Worm (Caenorhabditis elegans) whole organism, L4/young adult: ENCODE results near the gene grl-3.

Source experiments
- W03F9.2 ChIP-seq: fragments of 150-350 bp; optimal IDR thresholded peaks from 2 replicates; lab custom pipeline; 2014; ENCODE audit warnings: missing biosample characterization, missing genetic modification characterization
- dao-5 ChIP-seq: sonication (generic microtip); optimal IDR thresholded peaks from 2 replicates; lab custom pipeline; 2016; ENCODE audit warnings: missing genotype, missing genetic modification characterization, moderate library complexity, missing compliant biosample characterization
- him-1 ChIP-seq: sonication (generic microtip); optimal IDR thresholded peaks from 2 replicates; lab custom pipeline; 2016; ENCODE audit warnings: missing genotype, missing genetic modification reagents, missing genetic modification characterization, missing compliant biosample characterization

grl-3 gene

ce11 chrV:11410902-11411561 is at the start of gene grl-3, which contains the start of gene K03B8.8:
Gene grl-3 (plus strand): TSS chrV:11411511.
Gene K03B8.8 (minus strand): TSS chrV:11411002.
- TF ChIP-seq him-1 (tag; lab: Kevin White, UChicago), result no peak
- no peak for TF ChIP-seq W03F9.2 (tag; lab: Kevin White, UChicago)
- no peak for TF ChIP-seq dao-5 (tag; lab: Kevin White, UChicago)

ce11 chrV:11363575-11363974 is 47.7 kb upstream of the grl-3 start:
- TF ChIP-seq him-1 (tag; lab: Kevin White, UChicago) (no peak), dao-5 (tag; lab: Kevin White, UChicago) (no peak), W03F9.2 (tag; lab: Kevin White, UChicago) (no peak)

- TF ChIP-seq him-1 (tag; lab: Kevin White, UChicago) (no peak), dao-5 (tag; lab: Kevin White, UChicago) (no peak), W03F9.2 (tag; lab: Kevin White, UChicago) (no peak)
These were observed 45.2 kb upstream of the grl-3 start, which contains the start of gene dop-5 for ce11 chrV:11366129-11366528. Gene dop-5 (minus strand): TSS chrV:11366229.

ce11 chrV:11372284-11372878 is 38.9 kb upstream of the grl-3 start:
- TF ChIP-seq him-1 (tag; lab: Kevin White, UChicago), result no peak

ce11 chrV:11373918-11374317 is 37.4 kb upstream of the grl-3 start:
- no peak for TF ChIP-seq W03F9.2 (tag; lab: Kevin White, UChicago)

ce11 chrV:11375150-11375792 is 36.0 kb upstream of the grl-3 start, which contains the start of gene cnb-1:
Gene cnb-1 (plus strand): TSS chrV:11375742.
- no peak for TF ChIP-seq W03F9.2 (tag; lab: Kevin White, UChicago)
- no peak for TF ChIP-seq dao-5 (tag; lab: Kevin White, UChicago)
- TF ChIP-seq him-1 (tag; lab: Kevin White, UChicago), result peak; percentile 79

ce11 chrV:11379341-11379740 is 32.0 kb upstream of the grl-3 start:
- TF ChIP-seq him-1 (tag; lab: Kevin White, UChicago), result no peak
- no peak for TF ChIP-seq dao-5 (tag; lab: Kevin White, UChicago)
- no peak for TF ChIP-seq W03F9.2 (tag; lab: Kevin White, UChicago)

ce11 chrV:11380571-11380970 is 30.7 kb upstream of the grl-3 start:
- TF ChIP-seq dao-5 (tag; lab: Kevin White, UChicago) (no peak), him-1 (tag; lab: Kevin White, UChicago) (no peak), W03F9.2 (tag; lab: Kevin White, UChicago) (no peak)

ce11 chrV:11383032-11383431 is 28.3 kb upstream of the grl-3 start, which contains the start of gene F55C10.5:
Gene F55C10.5 (plus strand): TSS chrV:11383105.
- TF ChIP-seq W03F9.2 (tag; lab: Kevin White, UChicago) (no peak), dao-5 (tag; lab: Kevin White, UChicago) (no peak), him-1 (tag; lab: Kevin White, UChicago) (no peak)

- no peak for TF ChIP-seq him-1 (tag; lab: Kevin White, UChicago)
- no peak for TF ChIP-seq W03F9.2 (tag; lab: Kevin White, UChicago)
- no peak for TF ChIP-seq dao-5 (tag; lab: Kevin White, UChicago)
These were observed 26.3 kb upstream of the grl-3 start, which contains the start of gene col-154 for ce11 chrV:11385060-11385459. Gene col-154 (plus strand): TSS chrV:11385360.

ce11 chrV:11386428-11386827 is 24.9 kb upstream of the grl-3 start, which contains the start of gene F55C10.4:
Gene F55C10.4 (plus strand): TSS chrV:11386728.
- TF ChIP-seq him-1 (tag; lab: Kevin White, UChicago) (no peak), dao-5 (tag; lab: Kevin White, UChicago) (no peak), W03F9.2 (tag; lab: Kevin White, UChicago) (no peak)

- TF ChIP-seq him-1 (tag; lab: Kevin White, UChicago) (no peak), W03F9.2 (tag; lab: Kevin White, UChicago) (no peak), dao-5 (tag; lab: Kevin White, UChicago) (no peak)
These were observed 21.5 kb upstream of the grl-3 start, which contains the start of gene col-155 for ce11 chrV:11389776-11390175. Gene col-155 (minus strand): TSS chrV:11389876.

- TF ChIP-seq dao-5 (tag; lab: Kevin White, UChicago), result no peak
- no peak for TF ChIP-seq W03F9.2 (tag; lab: Kevin White, UChicago)
- no peak for TF ChIP-seq him-1 (tag; lab: Kevin White, UChicago)
These were observed 20.9 kb upstream of the grl-3 start, which contains the start of the genes K03B8.11 and K03B8.14 for ce11 chrV:11390394-11390793. Gene K03B8.11 (minus strand): TSS chrV:11390494. Gene K03B8.14 (plus strand): TSS chrV:11390503.
